Worm (Caenorhabditis elegans): Measurements from ENCODE around the gene skr-16.

skr-16 gene

ce11 chrIV:7188030-7188429 lies 19.5 kb downstream of the skr-16 start, which contains the start of gene C42D4.13:
C42D4.13 (minus strand) TSS chrIV:7188130.
- TF ChIP-seq mls-2 (tag; optimal IDR thresholded peaks at IDR 0.05) (no peak), nhr-237 (tag; optimal IDR thresholded peaks at IDR 0.05) (no peak), M03D4.4 (tag; optimal IDR thresholded peaks at IDR 0.05) (no peak), ceh-43 (GFP tag; optimal IDR thresholded peaks at IDR 0.05) (no peak), bed-3 (GFP tag; optimal IDR thresholded peaks at IDR 0.05) (no peak), nhr-12 (tag; optimal IDR thresholded peaks at IDR 0.05) (no peak), ztf-11 (tag; optimal IDR thresholded peaks at IDR 0.05) (no peak), hlh-1 (tag; optimal IDR thresholded peaks at IDR 0.05) (no peak), drap-1 (GFP tag; optimal IDR thresholded peaks at IDR 0.05) (no peak), blmp-1 (tag; optimal IDR thresholded peaks at IDR 0.05) (no peak), lin-32 (GFP tag; optimal IDR thresholded peaks at IDR 0.05) (no peak), unc-120 (tag; optimal IDR thresholded peaks at IDR 0.05; ENCODE audit: poor library complexity, severe bottlenecking) (no peak), cnd-1 (tag; optimal IDR thresholded peaks at IDR 0.05) (no peak), ces-1 (GFP tag; optimal IDR thresholded peaks at IDR 0.05) (no peak)

DNA sequence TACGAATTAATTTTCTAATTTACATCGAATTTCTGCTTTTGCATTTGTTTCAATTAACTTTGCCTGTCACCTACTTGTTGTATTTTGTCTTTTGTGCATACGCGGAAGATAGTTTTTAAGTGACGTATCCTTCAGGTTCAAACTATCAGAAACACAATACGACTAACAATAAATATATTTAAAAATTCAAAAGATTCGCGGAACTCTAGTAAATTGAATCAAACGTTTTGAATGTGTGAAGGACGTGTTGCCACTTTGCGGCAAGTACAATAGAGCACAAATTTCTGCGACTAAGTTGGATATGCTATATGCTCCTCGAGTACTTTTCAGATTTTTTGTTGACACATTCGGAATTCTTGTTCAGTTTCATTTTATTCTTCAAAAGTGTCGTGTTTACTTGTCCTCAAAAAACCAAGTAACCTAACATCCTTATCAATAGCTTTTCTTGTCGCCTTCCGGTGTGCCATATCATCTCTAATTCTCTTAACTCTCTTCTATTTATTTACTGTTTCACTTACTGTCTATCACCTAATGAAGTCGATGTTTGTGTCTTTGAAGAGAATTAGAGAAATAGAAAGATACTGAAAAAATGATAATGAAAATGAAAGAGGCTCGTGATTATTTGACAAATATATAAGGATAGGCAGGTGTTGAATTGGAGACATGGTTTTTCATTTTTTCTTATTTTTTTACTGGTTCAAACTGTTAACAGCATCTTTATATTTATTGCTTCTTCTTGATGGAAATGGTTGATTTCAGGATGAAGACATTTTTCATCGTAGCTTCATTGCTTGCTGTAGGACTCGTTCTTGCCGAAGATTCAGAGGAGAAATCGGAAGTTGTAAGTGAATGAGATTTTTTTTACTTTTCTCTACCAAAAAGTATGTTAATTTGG lies 20.3 kb downstream of the skr-16 start, which contains the start of gene srlf-7:
Gene srlf-7 (plus strand): TSS at position 760 of the 895 bp plus-strand sequence.
- no peak for TF ChIP-seq unc-39 (tag; optimal IDR thresholded peaks at IDR 0.05)
- TF ChIP-seq unc-62 (GFP tag; optimal IDR thresholded peaks at IDR 0.05) = no peak
- TF ChIP-seq ces-1 (GFP tag; optimal IDR thresholded peaks at IDR 0.05) = peak; percentile 69
- TF ChIP-seq ztf-11 (tag; optimal IDR thresholded peaks at IDR 0.05) = no peak

- no peak for TF ChIP-seq nhr-12 (tag; optimal IDR thresholded peaks at IDR 0.05)
- no peak for TF ChIP-seq ceh-43 (GFP tag; optimal IDR thresholded peaks at IDR 0.05)
- TF ChIP-seq elt-1 (tag; optimal IDR thresholded peaks at IDR 0.05; ENCODE audit: borderline replicate concordance, insufficient read depth) = no peak
- no peak for TF ChIP-seq zip-8 (tag; optimal IDR thresholded peaks at IDR 0.05)
- TF ChIP-seq nhr-28 (tag; optimal IDR thresholded peaks at IDR 0.05) = no peak
- TF ChIP-seq nhr-237 (tag; optimal IDR thresholded peaks at IDR 0.05) = no peak
- no peak for TF ChIP-seq unc-62 (GFP tag; optimal IDR thresholded peaks at IDR 0.05)
- no peak for TF ChIP-seq ceh-39 (tag; optimal IDR thresholded peaks at IDR 0.05)
- TF ChIP-seq cnd-1 (tag; optimal IDR thresholded peaks at IDR 0.05) = no peak
- TF ChIP-seq nhr-76 (tag; optimal IDR thresholded peaks at IDR 0.05) = no peak
- TF ChIP-seq unc-39 (tag; optimal IDR thresholded peaks at IDR 0.05) = no peak
- no peak for TF ChIP-seq ztf-11 (tag; optimal IDR thresholded peaks at IDR 0.05)
- no peak for TF ChIP-seq ceh-83 (GFP tag; optimal IDR thresholded peaks at IDR 0.05)
- no peak for TF ChIP-seq lin-13 (tag; optimal IDR thresholded peaks at IDR 0.05)
- TF ChIP-seq unc-120 (tag; optimal IDR thresholded peaks at IDR 0.05; ENCODE audit: poor library complexity, severe bottlenecking) = no peak
- TF ChIP-seq M03D4.4 (tag; optimal IDR thresholded peaks at IDR 0.05) = no peak
- no peak for TF ChIP-seq sem-2 (GFP tag; optimal IDR thresholded peaks at IDR 0.05)
Measured at ce11 chrIV:7190409-7190808, 21.9 kb downstream of the skr-16 start.

DNA sequence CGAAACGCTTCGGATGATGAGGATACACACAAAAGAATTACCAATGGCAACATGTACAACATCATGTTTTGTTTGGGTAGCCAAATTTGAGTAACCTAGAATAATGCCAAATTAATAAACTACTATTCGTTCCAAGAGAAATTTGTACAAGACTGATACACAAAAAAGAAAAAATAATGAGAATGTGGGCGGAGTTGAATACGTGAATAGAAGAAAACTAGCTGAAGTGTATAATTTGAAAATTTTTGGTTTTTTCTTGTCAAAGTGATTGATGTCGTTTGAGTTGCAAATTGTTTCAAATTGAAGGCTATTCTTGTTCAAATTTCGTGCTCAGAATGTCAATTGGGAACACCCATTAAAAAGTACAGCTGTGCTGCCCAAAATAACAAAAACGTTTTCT lies 23.2 kb downstream of the skr-16 start, which contains the start of gene R13A1.5:
Gene R13A1.5 (minus strand): TSS at position 101 of the 400 bp plus-strand sequence.
- no peak for TF ChIP-seq nhr-237 (tag; optimal IDR thresholded peaks at IDR 0.05)

ce11 chrIV:7195734-7196133 lies 27.2 kb downstream of the skr-16 start, which contains the start of gene best-16:
best-16 (minus strand) TSS chrIV:7195834.
- TF ChIP-seq lin-32 (GFP tag; optimal IDR thresholded peaks at IDR 0.05) (no peak), blmp-1 (tag; optimal IDR thresholded peaks at IDR 0.05) (no peak), nhr-2 (tag; optimal IDR thresholded peaks at IDR 0.05) (no peak), ham-2 (GFP tag; optimal IDR thresholded peaks at IDR 0.05) (no peak), unc-62 (GFP tag; optimal IDR thresholded peaks at IDR 0.05) (no peak), snpc-4 (tag; optimal IDR thresholded peaks at IDR 0.05) (no peak), lin-13 (tag; optimal IDR thresholded peaks at IDR 0.05) (no peak), elt-1 (tag; optimal IDR thresholded peaks at IDR 0.05; ENCODE audit: borderline replicate concordance, insufficient read depth) (no peak), mab-5 (tag; optimal IDR thresholded peaks at IDR 0.05) (no peak), mep-1 (tag; optimal IDR thresholded peaks at IDR 0.05) (no peak), mls-2 (tag; optimal IDR thresholded peaks at IDR 0.05) (no peak), bed-3 (GFP tag; optimal IDR thresholded peaks at IDR 0.05) (no peak), nhr-28 (tag; optimal IDR thresholded peaks at IDR 0.05) (no peak), ces-1 (GFP tag; optimal IDR thresholded peaks at IDR 0.05) (no peak), ceh-83 (GFP tag; optimal IDR thresholded peaks at IDR 0.05) (no peak), elt-3 (tag; optimal IDR thresholded peaks at IDR 0.05) (no peak), pha-4 (tag; optimal IDR thresholded peaks at IDR 0.05) (no peak), sptf-1 (tag; optimal IDR thresholded peaks at IDR 0.05) (no peak), zip-8 (tag; optimal IDR thresholded peaks at IDR 0.05) (no peak)

Data from whole organism, mixed stage, embryonic.